Worm (Caenorhabditis elegans) whole organism, midembryonic: Measurements from ENCODE around the gene eak-4.

Source experiments
- T22C8.4 ChIP-seq: fragments of 200-800 bp; sonication (Bioruptor generic); IDR thresholded peaks from 2 replicates; pipeline ENCODE4 v1.3.6; 2022; ENCODE audit warnings: missing genetic modification characterization, missing compliant biosample characterization
- cog-1 ChIP-seq: sonication (generic microtip); optimal IDR thresholded peaks from 2 replicates; lab custom pipeline; 2016; ENCODE audit warnings: missing genetic modification characterization, missing compliant biosample characterization
- flt-1 ChIP-seq: fragments of 200-800 bp; sonication (Bioruptor generic); IDR thresholded peaks from 2 replicates; pipeline ENCODE4 v1.3.6; 2022; ENCODE audit warnings: missing genetic modification characterization, missing compliant biosample characterization
- klf-2 ChIP-seq: fragments of 200-800 bp; sonication (Bioruptor generic); conservative IDR thresholded peaks from 2 replicates; pipeline ENCODE4 v1.3.6; 2022; ENCODE audit warnings: missing genetic modification reagents, missing genetic modification characterization, missing compliant biosample characterization
- med-1 ChIP-seq: sonication (generic microtip); optimal IDR thresholded peaks from 2 replicates; lab custom pipeline; 2017; ENCODE audit warnings: missing genetic modification characterization, mild to moderate bottlenecking, missing compliant biosample characterization, antibody characterized with exemption, missing genetic modification reagents; ENCODE audit not compliant: insufficient read depth
- ref-1 ChIP-seq: fragments of 200-800 bp; sonication (Bioruptor generic); conservative IDR thresholded peaks from 2 replicates; pipeline ENCODE4 v1.3.6; 2022; ENCODE audit warnings: missing genetic modification reagents, missing genetic modification characterization, missing compliant biosample characterization
- tab-1 ChIP-seq: fragments of 200-800 bp; sonication (Bioruptor generic); IDR thresholded peaks from 2 replicates; pipeline ENCODE4 v1.3.6; 2022; ENCODE audit warnings: missing genetic modification characterization, missing compliant biosample characterization
- ztf-23 ChIP-seq: fragments of 200-800 bp; sonication (Bioruptor generic); IDR thresholded peaks from 2 replicates; pipeline ENCODE4 v1.3.6; 2022; ENCODE audit warnings: missing genetic modification reagents, missing genetic modification characterization, missing compliant biosample characterization
- ztf-29 ChIP-seq: fragments of 200-800 bp; sonication (Bioruptor generic); IDR thresholded peaks from 2 replicates; pipeline ENCODE4 v1.3.6; 2022; ENCODE audit warnings: missing genetic modification reagents, missing genetic modification characterization, missing compliant biosample characterization

Gene eak-4

ce11 chrIV:12525409-12525808 lies at the start of gene eak-4:
eak-4 (minus strand) TSS chrIV:12525509.
- no peak for TF ChIP-seq cog-1 (tag; lab: Kevin White, UChicago)
- TF ChIP-seq ref-1 (GFP tag; lab: Robert Waterston, UW): no peak
- TF ChIP-seq ztf-23: no peak
- TF ChIP-seq klf-2 (GFP tag; lab: Robert Waterston, UW): no peak
- TF ChIP-seq med-1: no peak
- no peak for TF ChIP-seq T22C8.4 (GFP tag; lab: Robert Waterston, UW)
- TF ChIP-seq flt-1: no peak
- no peak for TF ChIP-seq ztf-29 (GFP tag; lab: Robert Waterston, UW)
- TF ChIP-seq tab-1 (GFP tag; lab: Robert Waterston, UW): no peak

ce11 chrIV:12574265-12574664 lies 49.0 kb upstream of the eak-4 start:
- TF ChIP-seq ztf-23 (no peak), cog-1 (tag; lab: Kevin White, UChicago) (no peak), tab-1 (GFP tag; lab: Robert Waterston, UW) (no peak), flt-1 (no peak), ztf-29 (GFP tag; lab: Robert Waterston, UW) (no peak), med-1 (no peak), klf-2 (GFP tag; lab: Robert Waterston, UW) (no peak)

ce11 chrIV:12573068-12573467 lies 47.8 kb upstream of the eak-4 start, which contains the start of gene K08E7.5:
K08E7.5 (plus strand) TSS chrIV:12573368.
- TF ChIP-seq tab-1 (GFP tag; lab: Robert Waterston, UW) (no peak), flt-1 (no peak), ref-1 (GFP tag; lab: Robert Waterston, UW) (no peak), ztf-23 (no peak), T22C8.4 (GFP tag; lab: Robert Waterston, UW) (no peak), med-1 (no peak), klf-2 (GFP tag; lab: Robert Waterston, UW) (no peak), cog-1 (tag; lab: Kevin White, UChicago) (no peak), ztf-29 (GFP tag; lab: Robert Waterston, UW) (no peak)

ce11 chrIV:12571047-12571446 lies 45.7 kb upstream of the eak-4 start, which contains the start of gene K08E7.4:
K08E7.4 (minus strand) TSS chrIV:12571147.
- TF ChIP-seq ztf-29 (GFP tag; lab: Robert Waterston, UW) (no peak), tab-1 (GFP tag; lab: Robert Waterston, UW) (no peak), klf-2 (GFP tag; lab: Robert Waterston, UW) (no peak), cog-1 (tag; lab: Kevin White, UChicago) (no peak), med-1 (no peak), flt-1 (no peak), ztf-23 (no peak), T22C8.4 (GFP tag; lab: Robert Waterston, UW) (no peak), ref-1 (GFP tag; lab: Robert Waterston, UW) (no peak)

ce11 chrIV:12570546-12570945 lies 45.2 kb upstream of the eak-4 start:
- TF ChIP-seq T22C8.4 (GFP tag; lab: Robert Waterston, UW) (no peak), ref-1 (GFP tag; lab: Robert Waterston, UW) (no peak), tab-1 (GFP tag; lab: Robert Waterston, UW) (no peak), ztf-23 (no peak), ztf-29 (GFP tag; lab: Robert Waterston, UW) (no peak)

- TF ChIP-seq cog-1 (tag; lab: Kevin White, UChicago) (no peak), T22C8.4 (GFP tag; lab: Robert Waterston, UW) (no peak), tab-1 (GFP tag; lab: Robert Waterston, UW) (no peak), med-1 (no peak), ztf-23 (no peak), klf-2 (GFP tag; lab: Robert Waterston, UW) (no peak), ref-1 (GFP tag; lab: Robert Waterston, UW) (no peak), flt-1 (no peak), ztf-29 (GFP tag; lab: Robert Waterston, UW) (no peak)
These were observed 42.0 kb upstream of the eak-4 start, which contains the start of the genes hsb-1 and let-99 for ce11 chrIV:12567176-12567892. hsb-1 (minus strand) TSS chrIV:12567226. let-99 (plus strand) TSS chrIV:12567842.

- TF ChIP-seq med-1 (no peak), klf-2 (GFP tag; lab: Robert Waterston, UW) (no peak), ztf-29 (GFP tag; lab: Robert Waterston, UW) (no peak), T22C8.4 (GFP tag; lab: Robert Waterston, UW) (no peak), ztf-23 (no peak), flt-1 (no peak), ref-1 (GFP tag; lab: Robert Waterston, UW) (no peak), cog-1 (tag; lab: Kevin White, UChicago) (no peak), tab-1 (GFP tag; lab: Robert Waterston, UW) (no peak)
These were observed 40.7 kb upstream of the eak-4 start, which contains the start of gene eak-7 for ce11 chrIV:12565933-12566540. eak-7 (minus strand) TSS chrIV:12565983.

- TF ChIP-seq klf-2 (GFP tag; lab: Robert Waterston, UW) (no peak), flt-1 (no peak), ztf-29 (GFP tag; lab: Robert Waterston, UW) (no peak), tab-1 (GFP tag; lab: Robert Waterston, UW) (no peak), ztf-23 (no peak), ref-1 (GFP tag; lab: Robert Waterston, UW) (no peak), med-1 (no peak)
These were observed 35.3 kb upstream of the eak-4 start, which contains the start of gene snb-7 for ce11 chrIV:12560568-12560967. snb-7 (plus strand) TSS chrIV:12560868.

ce11 chrIV:12558925-12559450 lies 33.7 kb upstream of the eak-4 start, which contains the start of the genes ZK795.2 and ZK795.3:
ZK795.2 (minus strand) TSS chrIV:12558975.
ZK795.3 (plus strand) TSS chrIV:12559365.
- TF ChIP-seq ztf-23 (no peak), ztf-29 (GFP tag; lab: Robert Waterston, UW) (no peak)
